Fruit fly (Drosophila melanogaster) Kc167 (cell line): ENCODE data around the gene Lcp65Aa.
"Not testable (repeated sequence)": the region's sequence is repeated elsewhere in the genome, so short reads cannot be mapped to it uniquely, and the experiment has no call there.

Experiments
- Myc ChIP-seq: fragments of >200 bp; optimal IDR thresholded peaks from 2 replicates; lab custom pipeline; 2017; ENCODE audit warnings: missing external identifiers
- Sin3A ChIP-seq: fragments of >200 bp; optimal IDR thresholded peaks from 2 replicates; lab custom pipeline; 2018; ENCODE audit warnings: missing external identifiers
- h ChIP-seq: fragments of >200 bp; optimal IDR thresholded peaks from 3 replicates; lab custom pipeline; 2018; ENCODE audit warnings: missing external identifiers
- insv ChIP-seq: fragments of >200 bp; optimal IDR thresholded peaks from 3 replicates; lab custom pipeline; 2018; ENCODE audit warnings: missing external identifiers
- psq ChIP-seq: fragments of >200 bp; optimal IDR thresholded peaks from 2 replicates; lab custom pipeline; 2017; ENCODE audit warnings: missing external identifiers
- ttk ChIP-seq: sonication (Bioruptor generic); optimal IDR thresholded peaks from 2 replicates; lab custom pipeline; 2017; ENCODE audit warnings: missing external identifiers

Gene Lcp65Aa

DNA sequence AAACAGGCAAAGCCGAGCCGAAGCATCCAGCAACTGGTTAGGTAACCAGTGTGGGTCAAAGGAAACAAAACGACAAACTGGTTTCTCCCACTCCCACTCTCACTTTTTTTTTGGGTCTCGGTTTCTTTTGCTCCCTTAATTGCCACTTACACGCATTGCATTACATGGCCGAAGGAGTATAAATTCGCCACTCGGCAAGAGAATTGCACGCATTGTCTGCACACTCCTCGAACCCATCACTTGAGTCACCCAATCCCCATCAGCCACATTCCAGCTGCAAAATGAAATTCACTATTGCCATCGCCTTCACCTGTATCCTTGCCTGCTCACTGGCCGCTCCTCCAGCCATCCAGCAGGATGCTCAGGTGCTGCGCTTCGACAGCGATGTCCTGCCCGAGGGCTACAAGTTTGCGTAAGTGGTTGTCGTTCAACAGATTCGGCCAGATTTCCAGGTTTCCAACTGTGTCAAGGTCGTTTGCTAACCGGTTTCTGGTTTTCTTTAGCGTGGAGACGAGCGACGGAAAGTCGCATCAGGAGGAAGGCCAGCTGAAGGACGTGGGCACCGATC is 7.8 kb upstream of the Lcp65Aa start, which contains the start of gene Lcp65Ad:
Lcp65Ad (plus strand) TSS at position 208 of the 568 bp plus-strand sequence.
- no peak for TF ChIP-seq psq
- no peak for TF ChIP-seq Sin3A
- no peak for TF ChIP-seq ttk (lab: Kevin White, UChicago)
- no peak for TF ChIP-seq insv (lab: Kevin White, UChicago)
- TF ChIP-seq h = no peak
- no peak for TF ChIP-seq Myc (lab: Kevin White, UChicago)

- no peak for TF ChIP-seq ttk (lab: Kevin White, UChicago)
- no peak for TF ChIP-seq h
- TF ChIP-seq Myc (lab: Kevin White, UChicago) = no peak
- TF ChIP-seq Sin3A = no peak
- no peak for TF ChIP-seq psq
- TF ChIP-seq insv (lab: Kevin White, UChicago) = no peak
Measured at dm6 chr3L:6144769-6145220, 6.3 kb upstream of the Lcp65Aa start, which contains the start of gene Lcp65Ac. TSS of gene Lcp65Ac (plus strand) at chr3L:6144819.

DNA sequence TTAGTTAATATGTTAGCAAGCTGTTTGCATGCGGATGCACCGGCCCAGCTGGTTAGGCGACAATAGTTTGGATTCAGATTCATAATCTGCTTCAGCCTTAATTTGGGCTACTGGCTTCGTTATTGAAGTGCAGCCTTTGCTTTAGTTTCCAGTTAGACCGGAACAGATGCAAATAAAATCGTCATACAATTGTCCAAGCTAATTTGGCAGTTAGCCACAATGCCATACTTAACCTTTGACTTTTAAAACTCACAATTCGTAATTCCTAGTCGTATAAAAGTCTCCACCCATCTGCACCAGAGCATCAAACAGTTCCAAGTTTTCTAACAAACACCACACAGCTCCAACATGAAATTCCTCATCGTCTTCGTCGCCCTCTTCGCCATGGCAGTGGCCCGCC is 4.7 kb upstream of the Lcp65Aa start, which contains the start of gene Lcp65Ab2:
Lcp65Ab2 (plus strand) TSS at position 301 of the 400 bp plus-strand sequence.
- not testable (repeated sequence) for TF ChIP-seq insv (lab: Kevin White, UChicago); Myc (lab: Kevin White, UChicago); psq

DNA sequence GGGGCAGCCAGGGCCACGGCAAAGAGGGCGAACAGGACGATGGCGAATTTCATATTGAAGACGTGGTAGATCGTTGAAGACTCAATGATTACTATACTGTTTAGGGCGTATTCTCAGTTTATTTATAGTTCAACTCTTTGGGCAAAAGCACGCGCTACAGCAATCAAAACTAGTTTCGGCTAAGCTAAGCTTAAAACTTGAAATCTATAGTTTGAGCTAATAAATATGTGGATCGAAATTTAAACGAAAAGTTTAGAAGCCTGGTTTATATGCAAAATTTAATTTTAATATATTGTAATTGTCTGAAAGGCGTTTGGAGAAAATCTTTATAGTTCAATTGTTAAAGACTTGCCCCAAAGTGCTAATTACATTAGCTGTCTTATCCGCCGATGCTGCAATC is 3.2 kb upstream of the Lcp65Aa start, which contains the start of gene Cpr65Ax1:
Cpr65Ax1 (minus strand) TSS at position 101 of the 400 bp plus-strand sequence.
- not testable (repeated sequence) for TF ChIP-seq ttk (lab: Kevin White, UChicago); psq; h

DNA sequence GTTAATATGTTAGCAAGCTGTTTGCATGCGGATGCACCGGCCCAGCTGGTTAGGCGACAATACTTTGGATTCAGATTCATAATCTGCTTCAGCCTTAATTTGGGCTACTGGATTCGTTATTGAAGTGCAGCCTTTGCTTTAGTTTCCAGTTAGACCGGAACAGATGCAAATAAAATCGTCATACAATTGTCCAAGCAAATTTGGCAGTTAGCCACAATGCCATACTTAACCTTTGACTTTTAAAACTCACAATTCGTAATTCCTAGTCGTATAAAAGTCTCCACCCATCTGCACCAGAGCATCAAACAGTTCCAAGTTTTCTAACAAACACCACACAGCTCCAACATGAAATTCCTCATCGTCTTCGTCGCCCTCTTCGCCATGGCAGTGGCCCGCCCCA is 1.9 kb upstream of the Lcp65Aa start, which contains the start of gene Lcp65Ab1:
Lcp65Ab1 (plus strand) TSS at position 301 of the 400 bp plus-strand sequence.
- not testable (repeated sequence) for TF ChIP-seq ttk (lab: Kevin White, UChicago); insv (lab: Kevin White, UChicago); Sin3A

DNA sequence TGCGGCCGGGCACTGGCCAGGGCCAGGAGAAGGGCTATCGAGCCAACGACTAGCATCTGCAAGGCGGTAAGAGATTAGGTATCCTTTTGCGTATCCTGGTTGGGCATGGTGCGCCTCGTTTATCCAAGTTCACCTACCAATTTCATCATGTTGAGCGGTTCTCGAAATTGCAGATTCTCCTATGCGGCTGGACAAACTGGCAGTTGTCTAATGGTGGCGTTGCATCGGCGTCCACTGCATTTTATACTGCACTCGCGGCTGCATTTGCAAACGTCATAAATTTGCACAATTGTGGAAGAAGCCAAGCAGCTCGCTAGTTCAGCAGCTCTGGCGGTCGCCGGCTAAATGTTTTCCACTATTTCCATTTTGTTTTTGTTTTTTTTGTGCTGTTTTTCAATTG is 1.4 kb downstream of the Lcp65Aa start, which contains the start of gene Acp65Aa:
Acp65Aa (minus strand) TSS at position 215 of the 400 bp plus-strand sequence.
- no peak for TF ChIP-seq ttk (lab: Kevin White, UChicago)
- TF ChIP-seq Myc (lab: Kevin White, UChicago) = no peak
- TF ChIP-seq psq = no peak
- TF ChIP-seq Sin3A = no peak
- TF ChIP-seq h = no peak
- TF ChIP-seq insv (lab: Kevin White, UChicago) = no peak

dm6 chr3L:6154951-6155394 is 3.9 kb downstream of the Lcp65Aa start:
- no peak for TF ChIP-seq psq
- TF ChIP-seq Myc (lab: Kevin White, UChicago) = no peak
- TF ChIP-seq ttk (lab: Kevin White, UChicago) = no peak
- no peak for TF ChIP-seq h
- no peak for TF ChIP-seq Sin3A
- no peak for TF ChIP-seq insv (lab: Kevin White, UChicago)

- TF ChIP-seq insv (lab: Kevin White, UChicago) = no peak
- TF ChIP-seq Sin3A = no peak
Measured at dm6 chr3L:6157327-6158032, 6.4 kb downstream of the Lcp65Aa start, which contains the start of gene CG13297. TSS of gene CG13297 (minus strand) at chr3L:6157377.

DNA sequence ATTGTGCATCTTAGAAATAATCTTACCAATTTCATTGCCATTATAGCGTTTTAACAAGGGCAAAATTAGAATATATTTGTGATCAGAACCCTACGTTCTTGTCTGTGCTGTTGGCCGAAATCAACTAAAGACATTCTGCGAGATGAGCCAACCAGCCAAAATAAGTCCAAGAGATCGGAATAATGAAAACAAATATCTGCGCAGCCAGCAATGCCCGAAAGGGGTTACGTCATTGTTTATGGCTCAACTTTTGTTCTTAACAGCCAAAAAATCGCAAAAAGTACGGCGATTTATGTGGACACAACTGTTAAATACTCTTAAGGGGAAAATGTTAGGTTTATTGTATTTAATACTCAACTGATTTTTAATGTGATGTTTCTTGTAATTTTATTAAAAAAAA is 7.4 kb downstream of the Lcp65Aa start, which contains the start of gene Cpr65Ay:
Cpr65Ay (minus strand) TSS at position 101 of the 400 bp plus-strand sequence.
- TF ChIP-seq psq = no peak
- TF ChIP-seq Myc (lab: Kevin White, UChicago) = no peak
- TF ChIP-seq insv (lab: Kevin White, UChicago) = no peak
- TF ChIP-seq ttk (lab: Kevin White, UChicago) = no peak
- no peak for TF ChIP-seq h
- no peak for TF ChIP-seq Sin3A

dm6 chr3L:6159863-6160262 is 8.8 kb downstream of the Lcp65Aa start:
- TF ChIP-seq Sin3A (no peak), Myc (lab: Kevin White, UChicago) (no peak), ttk (lab: Kevin White, UChicago) (no peak), insv (lab: Kevin White, UChicago) (no peak), psq (no peak), h (no peak)

DNA sequence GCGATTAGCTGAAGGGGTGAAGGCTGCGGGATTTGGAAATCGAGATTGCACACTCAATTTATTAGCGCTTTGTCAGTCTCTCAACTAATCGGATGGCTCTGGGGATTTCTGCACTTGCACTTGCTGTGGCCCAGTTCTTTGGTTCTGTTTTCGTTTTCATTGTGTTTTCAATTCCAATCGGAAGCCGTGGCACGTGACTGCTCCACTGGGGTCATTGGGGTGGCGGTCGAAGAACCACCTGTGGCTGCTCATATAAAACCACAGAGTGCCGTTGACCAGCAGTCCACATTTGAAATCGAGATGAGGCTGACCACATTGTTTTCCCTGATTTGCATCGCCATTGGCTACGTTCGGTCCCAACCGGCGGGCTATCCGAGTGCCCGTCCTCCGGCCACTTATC is 9.4 kb downstream of the Lcp65Aa start, which contains the start of gene Cpr65Az:
Cpr65Az (plus strand) TSS at position 301 of the 400 bp plus-strand sequence.
- TF ChIP-seq Sin3A (no peak), Myc (lab: Kevin White, UChicago) (no peak), h (no peak), psq (no peak), insv (lab: Kevin White, UChicago) (no peak), ttk (lab: Kevin White, UChicago) (no peak)

DNA sequence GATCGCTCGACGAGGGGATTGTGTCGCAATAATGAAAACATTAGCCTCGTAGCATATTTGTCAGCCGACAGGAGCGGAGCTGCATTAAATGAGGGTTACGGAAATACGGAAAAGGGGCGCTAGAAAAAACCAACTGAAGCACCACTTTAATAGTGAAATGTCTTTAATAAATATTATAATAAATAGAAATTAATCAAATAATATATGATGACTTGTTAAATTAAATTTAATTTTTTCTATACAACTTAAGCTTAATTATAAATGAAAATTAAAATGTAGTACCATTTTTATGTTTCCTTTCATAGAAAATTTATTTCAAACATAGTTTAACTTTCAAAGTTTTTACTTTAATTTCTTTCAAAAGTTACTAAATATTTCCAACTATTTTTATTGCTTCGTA is 10.9 kb downstream of the Lcp65Aa start:
- TF ChIP-seq psq (no peak), h (no peak), Myc (lab: Kevin White, UChicago) (no peak), Sin3A (no peak), insv (lab: Kevin White, UChicago) (no peak), ttk (lab: Kevin White, UChicago) (no peak)
